Worm (Caenorhabditis elegans) whole organism, L4/young adult: Measurements from ENCODE around the gene del-9.

Experiments
- dao-5 ChIP-seq: sonication (generic microtip); optimal IDR thresholded peaks from 2 replicates; lab custom pipeline; 2016; ENCODE audit warnings: missing genotype, missing genetic modification characterization, moderate library complexity, missing compliant biosample characterization
- him-1 ChIP-seq: sonication (generic microtip); optimal IDR thresholded peaks from 2 replicates; lab custom pipeline; 2016; ENCODE audit warnings: missing genotype, missing genetic modification reagents, missing genetic modification characterization, missing compliant biosample characterization

DNA sequence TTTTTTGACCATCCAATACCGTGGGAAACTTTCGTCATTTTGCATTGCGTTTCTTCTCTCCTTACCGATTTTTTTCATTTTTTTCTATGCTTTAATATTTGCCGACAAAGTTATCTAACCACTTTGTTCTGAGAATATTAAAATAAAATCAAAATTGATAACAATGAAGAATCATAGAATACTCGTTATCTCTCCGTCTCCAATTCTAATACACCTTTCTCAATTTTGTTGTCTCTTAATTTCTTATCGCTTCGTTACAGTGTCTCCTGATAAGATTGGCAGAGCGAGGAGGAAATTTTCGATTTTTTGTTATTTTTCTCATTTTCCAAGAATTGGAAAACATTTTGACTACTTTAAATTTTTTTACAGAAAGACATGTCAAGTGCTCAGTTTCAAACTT, 40.9 kb downstream of the del-9 start, which contains the start of gene ckc-1:
- TF ChIP-seq dao-5 (tag; lab: Kevin White, UChicago) (no peak), him-1 (tag; lab: Kevin White, UChicago) (no peak)
